Fruit fly (Drosophila melanogaster): ENCODE data around the gene CG5171.

dm6 chr2L:7450966-7451365 lies 49.8 kb downstream of the CG5171 start, which contains the start of gene santa-maria:
- TF ChIP-seq Dll (optimal IDR thresholded peaks at IDR 0.05) (no peak), pan (optimal IDR thresholded peaks at IDR 0.05) (no peak)

Data from whole organism.